Fruit fly (Drosophila melanogaster): ENCODE data around the gene CG17068.
"Not testable (repeated sequence)": the region's sequence is repeated elsewhere in the genome, so short reads cannot be mapped to it uniquely, and the experiment has no call there.

Gene CG17068

DNA sequence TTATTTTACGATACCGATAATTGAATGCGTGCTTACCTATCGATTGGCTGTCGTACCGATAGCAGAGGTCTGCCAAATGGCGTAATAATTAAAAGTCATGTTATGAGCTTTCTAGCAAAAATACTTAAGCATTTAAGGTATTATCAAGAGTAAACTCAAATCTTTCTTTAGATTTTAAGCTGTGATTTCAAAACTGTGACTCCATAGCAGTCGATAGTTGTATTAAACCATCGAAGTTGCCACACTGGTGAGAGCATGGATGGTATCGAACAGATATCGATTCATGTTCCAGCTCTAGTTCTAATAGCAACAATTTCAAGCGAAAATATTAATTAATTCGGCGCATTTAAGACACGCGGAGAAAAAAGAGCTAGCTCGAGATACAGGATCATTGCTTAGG is at the start of gene CG17068, which contains the start of gene Rab10:
CG17068 (minus strand) TSS at position 25 of the 400 bp plus-strand sequence.
Rab10 (plus strand) TSS at position 270 of the 400 bp plus-strand sequence.
- TF ChIP-seq Rel (GFP tag; optimal IDR thresholded peaks at IDR 0.05) (no peak), Rel (tag; optimal IDR thresholded peaks at IDR 0.05) (peak; percentile 14), HLH106 (tag; optimal IDR thresholded peaks at IDR 0.05) (no peak), foxo (GFP tag; optimal IDR thresholded peaks at IDR 0.05) (peak in 1 of 2 experiments; percentile 7), Abd-B (GFP tag; optimal IDR thresholded peaks at IDR 0.05) (no peak), sv (GFP tag; optimal IDR thresholded peaks at IDR 0.05) (no peak), OdsH (GFP tag; optimal IDR thresholded peaks at IDR 0.05) (no peak), GATAd (GFP tag; optimal IDR thresholded peaks at IDR 0.05) (no peak), h (GFP tag; optimal IDR thresholded peaks at IDR 0.05) (peak; percentile 19), Myc (optimal IDR thresholded peaks at IDR 0.05) (peak; percentile 12)

DNA sequence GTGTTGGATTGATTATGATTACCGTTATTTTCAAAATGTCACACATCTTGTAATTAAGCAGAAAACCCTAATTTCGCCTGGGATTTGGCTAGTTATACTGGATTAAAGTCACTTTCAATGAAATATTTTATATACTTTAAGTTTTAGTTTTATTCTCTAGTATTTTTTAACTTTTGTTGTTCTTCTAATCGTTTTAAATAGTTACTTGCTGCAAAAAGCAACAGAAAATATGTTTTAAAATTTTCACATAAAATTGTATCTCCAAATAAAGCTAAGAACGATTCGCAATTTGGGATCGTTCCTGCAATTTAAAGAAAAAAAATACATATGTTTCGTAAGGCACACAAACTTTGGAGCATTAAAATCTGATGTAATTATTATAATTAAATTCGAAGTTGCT is 18.8 kb upstream of the CG17068 start, which contains the start of gene Inx6:
Inx6 (minus strand) TSS at position 101 of the 400 bp plus-strand sequence.
- no peak for TF ChIP-seq HLH106 (tag; optimal IDR thresholded peaks at IDR 0.05)
- TF ChIP-seq fru (GFP tag; optimal IDR thresholded peaks at IDR 0.05), result no peak
- TF ChIP-seq Dfd (GFP tag; optimal IDR thresholded peaks at IDR 0.05), result no peak
- no peak for TF ChIP-seq ey (GFP tag; optimal IDR thresholded peaks at IDR 0.05)
- no peak for TF ChIP-seq CG9705 (GFP tag; optimal IDR thresholded peaks at IDR 0.05)
- no peak for TF ChIP-seq GATAd (GFP tag; optimal IDR thresholded peaks at IDR 0.05)
- no peak for TF ChIP-seq Abd-B (GFP tag; optimal IDR thresholded peaks at IDR 0.05)
- no peak for TF ChIP-seq CG32264 (GFP tag; optimal IDR thresholded peaks at IDR 0.05)
- no peak for TF ChIP-seq Myc (optimal IDR thresholded peaks at IDR 0.05)
- no peak for TF ChIP-seq pan (optimal IDR thresholded peaks at IDR 0.05)
- no peak for TF ChIP-seq dsf (GFP tag; optimal IDR thresholded peaks at IDR 0.05; ENCODE audit: borderline replicate concordance)
- no peak for TF ChIP-seq brk (GFP tag; optimal IDR thresholded peaks at IDR 0.05)
- TF ChIP-seq dl (GFP tag; optimal IDR thresholded peaks at IDR 0.05; ENCODE audit: insufficient read depth in 1 of 2, partially characterized antibody in 2 of 2), result no peak
- TF ChIP-seq tai (GFP tag; optimal IDR thresholded peaks at IDR 0.05), result no peak

DNA sequence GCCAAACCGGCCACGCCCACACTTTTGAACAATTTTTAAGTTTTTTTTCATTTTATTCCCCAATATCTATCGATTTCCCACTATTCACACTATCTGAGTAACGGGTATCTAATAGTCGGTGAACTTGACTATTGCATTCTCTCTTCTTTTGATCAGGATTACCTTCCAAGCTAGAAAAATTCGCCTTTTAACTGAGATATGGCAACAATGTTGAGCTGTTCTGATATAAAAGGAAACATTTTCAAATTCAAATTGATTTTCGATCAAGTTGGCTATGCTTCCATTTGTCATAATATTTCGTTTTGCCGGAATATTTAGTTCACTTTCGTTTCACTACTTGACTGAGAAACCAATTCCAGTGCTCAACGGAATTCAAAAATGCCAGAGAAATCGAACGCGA is 8.0 kb upstream of the CG17068 start, which contains the start of gene CG42577:
CG42577 (plus strand) TSS at position 301 of the 400 bp plus-strand sequence.
- TF ChIP-seq Dfd (GFP tag; optimal IDR thresholded peaks at IDR 0.05); lola (GFP tag; optimal IDR thresholded peaks at IDR 0.05); Hr83 (GFP tag; optimal IDR thresholded peaks at IDR 0.05; ENCODE audit: poor library complexity, severe bottlenecking): not testable (repeated sequence)

DNA sequence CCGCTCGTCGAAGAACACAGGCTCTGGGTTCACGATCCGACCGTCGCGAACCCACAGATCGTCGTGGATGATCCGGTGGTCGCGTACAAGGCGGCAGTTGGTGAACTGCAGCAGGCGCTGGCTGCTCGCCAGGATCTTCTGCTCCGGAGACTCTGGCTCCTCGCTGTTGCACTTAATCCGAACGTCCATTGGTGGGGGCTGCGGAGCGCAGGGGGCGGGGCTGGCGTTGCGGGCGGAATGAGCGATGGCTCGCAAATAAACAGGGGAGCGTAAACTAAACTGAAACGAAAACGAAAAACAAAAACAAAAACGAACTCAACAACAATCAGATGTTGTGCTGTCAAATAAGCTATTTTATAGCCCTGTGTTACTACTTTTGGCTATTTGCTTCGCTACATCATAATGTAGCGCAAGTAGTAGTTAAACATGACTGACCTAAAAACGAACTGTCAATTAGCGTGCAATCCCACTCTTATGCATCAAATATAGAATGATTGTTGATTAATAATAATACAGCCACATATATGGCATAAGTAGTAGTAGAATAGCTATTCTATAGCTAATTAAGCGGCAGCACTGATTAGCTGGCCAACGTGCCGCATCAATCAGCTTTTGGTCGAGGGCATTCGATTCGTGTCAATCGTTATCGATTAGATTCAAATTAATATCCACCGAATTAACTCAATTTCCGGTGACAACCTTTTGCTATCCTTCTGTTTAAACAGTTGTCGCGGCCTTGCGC is 6.1 kb upstream of the CG17068 start, which contains the start of gene CG17065:
CG17065 (minus strand) TSS at position 351 of the 742 bp plus-strand sequence.
- TF ChIP-seq sv (GFP tag; optimal IDR thresholded peaks at IDR 0.05) (peak; percentile 6), h (GFP tag; optimal IDR thresholded peaks at IDR 0.05) (peak; percentile 25), HLH106 (tag; optimal IDR thresholded peaks at IDR 0.05) (peak; percentile 55), Sp1 (GFP tag; optimal IDR thresholded peaks at IDR 0.05) (peak; percentile 24), fru (GFP tag; optimal IDR thresholded peaks at IDR 0.05) (no peak), woc (GFP tag; optimal IDR thresholded peaks at IDR 0.05) (peak; percentile 90), dmrt93B (GFP tag; optimal IDR thresholded peaks at IDR 0.05) (peak; percentile 5), CG9705 (GFP tag; optimal IDR thresholded peaks at IDR 0.05) (peak; percentile 10), rgr (GFP tag; optimal IDR thresholded peaks at IDR 0.05) (peak; percentile 5), foxo (GFP tag; optimal IDR thresholded peaks at IDR 0.05) (peak in 1 of 2 experiments; percentile 15), brk (GFP tag; optimal IDR thresholded peaks at IDR 0.05) (no peak), CrebA (GFP tag; optimal IDR thresholded peaks at IDR 0.05; ENCODE audit: borderline replicate concordance) (no peak), lola (GFP tag; optimal IDR thresholded peaks at IDR 0.05) (no peak), Dif (GFP tag; optimal IDR thresholded peaks at IDR 0.05; ENCODE audit: partially characterized antibody) (peak; percentile 39), Myc (optimal IDR thresholded peaks at IDR 0.05) (peak; percentile 99)

DNA sequence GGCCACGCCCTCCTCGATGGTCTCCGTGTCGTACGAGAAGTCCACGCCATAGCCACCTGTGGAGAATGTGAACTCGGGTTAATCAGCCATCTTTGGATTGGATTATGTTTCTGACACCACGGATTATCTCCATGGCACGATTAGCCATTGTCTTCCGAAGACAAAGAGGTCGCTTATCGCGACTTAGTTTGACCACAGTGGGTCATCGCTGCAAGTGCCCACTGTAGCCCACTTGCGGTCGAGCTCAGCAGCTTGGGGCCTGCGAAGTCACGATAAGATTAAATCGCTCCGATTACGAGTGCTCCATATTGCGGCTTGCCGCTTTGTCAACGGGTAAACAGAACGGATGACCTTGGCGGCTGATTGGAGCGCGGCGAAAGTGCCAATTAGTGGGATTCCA is 5.1 kb upstream of the CG17068 start:
- no peak for TF ChIP-seq lola (GFP tag; optimal IDR thresholded peaks at IDR 0.05)
- TF ChIP-seq CG9705 (GFP tag; optimal IDR thresholded peaks at IDR 0.05), result no peak
- TF ChIP-seq Sp1 (GFP tag; optimal IDR thresholded peaks at IDR 0.05), result no peak
- TF ChIP-seq Hr83 (GFP tag; optimal IDR thresholded peaks at IDR 0.05; ENCODE audit: poor library complexity, severe bottlenecking), result no peak
- TF ChIP-seq Dif (GFP tag; optimal IDR thresholded peaks at IDR 0.05; ENCODE audit: partially characterized antibody), result no peak
